Comparison of ENCODE assay signal across 1 worm cellular context in genomic region chrX:17063749-17064252, ce11.
A peak's percentile ranks its signal among the peaks of the same experiment; 100 is the strongest.
TF ChIP-seq lines count a peak whose summit lies in the region.

No protein-coding gene starts in this region.

TF ChIP-seq in whole organism, L4 larva, 104 proteins besides CTCF, POLR2A, EP300 and RAD21 (continued from another document):
- TF ChIP-seq Y48G9A.11 (GFP tag; IDR thresholded peaks at IDR 0.05; lab: Robert Waterston, UW) (no peak), madf-5 (GFP tag; IDR thresholded peaks at IDR 0.05; lab: Robert Waterston, UW) (no peak), mdl-1 (tag; optimal IDR thresholded peaks at IDR 0.05; lab: Kevin White, UChicago) (peak; percentile 82 to 99), nhr-237 (tag; optimal IDR thresholded peaks at IDR 0.05; lab: Kevin White, UChicago) (no peak), F37D6.2 (tag; optimal IDR thresholded peaks at IDR 0.05; lab: Kevin White, UChicago) (no peak), F10B5.3 (tag; optimal IDR thresholded peaks at IDR 0.05; lab: Kevin White, UChicago) (no peak), tra-1 (GFP tag; IDR thresholded peaks at IDR 0.05; lab: Robert Waterston, UW) (peak; percentile 93), nhr-41 (GFP tag; IDR thresholded peaks at IDR 0.05; lab: Robert Waterston, UW) (no peak), lim-7 (GFP tag; IDR thresholded peaks at IDR 0.05; lab: Robert Waterston, UW) (no peak), ces-1 (GFP tag; optimal IDR thresholded peaks at IDR 0.05; lab: Kevin White, UChicago) (no peak), lin-13 (GFP tag; optimal IDR thresholded peaks at IDR 0.05; lab: Kevin White, UChicago) (peak; percentile 21), zfp-3 (GFP tag; conservative IDR thresholded peaks at IDR 0.05; lab: Robert Waterston, UW) (no peak), R02D3.7 (tag; optimal IDR thresholded peaks at IDR 0.05; lab: Kevin White, UChicago) (no peak), egl-27 (tag; optimal IDR thresholded peaks at IDR 0.05; lab: Kevin White, UChicago) (no peak), lin-29 (GFP tag; IDR thresholded peaks at IDR 0.05; lab: Robert Waterston, UW) (peak; percentile 59; the same call in 1 of the 2 replicates), mxl-3 (GFP tag; optimal IDR thresholded peaks at IDR 0.05; lab: Kevin White, UChicago) (peak; percentile 88), tag-97 (GFP tag; IDR thresholded peaks at IDR 0.05; lab: Robert Waterston, UW) (no peak), ztf-11 (tag; optimal IDR thresholded peaks at IDR 0.05; lab: Kevin White, UChicago) (no peak), zip-2 (tag; optimal IDR thresholded peaks at IDR 0.05; lab: Kevin White, UChicago) (no peak), nhr-42 (GFP tag; IDR thresholded peaks at IDR 0.05; lab: Robert Waterston, UW) (no peak), fos-1 (tag; optimal IDR thresholded peaks at IDR 0.05; lab: Kevin White, UChicago) (peak; percentile 2), dmd-8 (GFP tag; IDR thresholded peaks at IDR 0.05; lab: Robert Waterston, UW) (no peak), nhr-77 (tag; optimal IDR thresholded peaks at IDR 0.05; lab: Kevin White, UChicago) (peak; percentile 75), mep-1 (tag; optimal IDR thresholded peaks at IDR 0.05; lab: Kevin White, UChicago) (peak; percentile 58), ceh-32 (tag; optimal IDR thresholded peaks at IDR 0.05; lab: Kevin White, UChicago; ENCODE audit: poor library complexity) (no peak), hlh-11 (tag; optimal IDR thresholded peaks at IDR 0.05; lab: Kevin White, UChicago) (peak; percentile 97), dpl-1 (GFP tag; optimal IDR thresholded peaks at IDR 0.05; lab: Kevin White, UChicago) (no peak)
